Fruit fly (Drosophila melanogaster) whole organism, wandering third instar larva: ENCODE results near the gene CG43117.

Source experiments
- Abd-B ChIP-seq: fragments of >200 bp; optimal IDR thresholded peaks from 2 replicates; lab custom pipeline; 2017; ENCODE audit warnings: missing biosample characterization, missing genetic modification characterization
- CG32264 ChIP-seq: fragments of 200-800 bp; sonication (Bioruptor generic); optimal IDR thresholded peaks from 2 replicates; lab custom pipeline; 2016; ENCODE audit warnings: missing biosample characterization, missing genetic modification characterization
- CG9705 ChIP-seq: fragments of 200-800 bp; sonication (Bioruptor generic); optimal IDR thresholded peaks from 2 replicates; lab custom pipeline; 2018; ENCODE audit warnings: missing biosample characterization, mild to moderate bottlenecking, missing genetic modification characterization
- CrebA ChIP-seq: fragments of 200-800 bp; sonication (Bioruptor generic); optimal IDR thresholded peaks from 2 replicates; lab custom pipeline; 2016; ENCODE audit warnings: missing biosample characterization, mild to moderate bottlenecking, missing genetic modification characterization, borderline replicate concordance
- Dif ChIP-seq: fragments of 200-275, 200-300 bp; sonication (Bioruptor generic); optimal IDR thresholded peaks from 2 replicates; lab custom pipeline; 2018; ENCODE audit warnings: missing biosample characterization, missing genetic modification characterization; ENCODE audit not compliant: partially characterized antibody
- GATAd ChIP-seq: sonication (Bioruptor generic); optimal IDR thresholded peaks from 2 replicates; lab custom pipeline; 2016; ENCODE audit warnings: missing biosample characterization, missing genetic modification characterization
- Hnf4 ChIP-seq: fragments of 200-800 bp; sonication (Bioruptor generic); optimal IDR thresholded peaks from 2 replicates; lab custom pipeline; 2016; ENCODE audit warnings: missing biosample characterization, mild to moderate bottlenecking, missing genetic modification characterization
- Hr78 ChIP-seq: fragments of >200 bp; optimal IDR thresholded peaks from 2 replicates; lab custom pipeline; 2017; ENCODE audit warnings: missing biosample characterization, missing genetic modification characterization
- Hr83 ChIP-seq: fragments of 200-300 bp; sonication (Bioruptor generic); optimal IDR thresholded peaks from 2 replicates; lab custom pipeline; 2016; ENCODE audit warnings: missing biosample characterization, mild to moderate bottlenecking, missing genetic modification characterization, moderate library complexity; ENCODE audit not compliant: poor library complexity, severe bottlenecking
- Jra ChIP-seq: sonication (Bioruptor generic); optimal IDR thresholded peaks from 2 replicates; lab custom pipeline; 2016; ENCODE audit warnings: missing biosample characterization, missing genetic modification characterization
- Mio ChIP-seq: sonication (Bioruptor generic); optimal IDR thresholded peaks from 2 replicates; lab custom pipeline; 2016; ENCODE audit warnings: missing biosample characterization, missing genetic modification characterization
- Myc ChIP-seq: fragments of >200 bp; optimal IDR thresholded peaks from 2 replicates; lab custom pipeline; 2017
- OdsH ChIP-seq: fragments of 200-800 bp; sonication (Bioruptor generic); optimal IDR thresholded peaks from 2 replicates; lab custom pipeline; 2016; ENCODE audit warnings: missing biosample characterization, mild to moderate bottlenecking, missing genetic modification characterization
- Sp1 ChIP-seq: fragments of 200-800 bp; sonication (Bioruptor generic); optimal IDR thresholded peaks from 3 replicates; lab custom pipeline; 2019; ENCODE audit warnings: missing biosample characterization, mild to moderate bottlenecking, missing genetic modification characterization, moderate library complexity
- Vsx2 ChIP-seq: fragments of 200-300, 225-300 bp; sonication (Bioruptor generic); optimal IDR thresholded peaks from 2 replicates; lab custom pipeline; 2018; ENCODE audit warnings: missing biosample characterization, missing genetic modification characterization; ENCODE audit not compliant: partially characterized antibody
- br ChIP-seq: fragments of 200-800 bp; sonication (Bioruptor generic); optimal IDR thresholded peaks from 2 replicates; lab custom pipeline; 2016; ENCODE audit warnings: missing biosample characterization, missing genetic modification characterization
- brk ChIP-seq: fragments of 200-800 bp; sonication (Bioruptor generic); optimal IDR thresholded peaks from 2 replicates; lab custom pipeline; 2016; ENCODE audit warnings: missing biosample characterization, mild to moderate bottlenecking, missing genetic modification characterization
- dl ChIP-seq, 2 experiments: fragments of 175-275, 200-275 bp in 1 of 2; fragments of 200-275 bp in 1 of 2; sonication (Bioruptor generic); optimal IDR thresholded peaks; lab custom pipeline; 2018; ENCODE audit warnings: mild to moderate bottlenecking in 2 of 2, missing biosample characterization in 2 of 2, missing genetic modification characterization in 2 of 2, moderate library complexity in 2 of 2; ENCODE audit not compliant: partially characterized antibody in 2 of 2, insufficient read depth in 1 of 2
- dmrt93B ChIP-seq: fragments of 200-800 bp; sonication (Bioruptor generic); optimal IDR thresholded peaks from 2 replicates; lab custom pipeline; 2018; ENCODE audit warnings: missing biosample characterization, mild to moderate bottlenecking, missing genetic modification characterization
- dsf ChIP-seq: sonication (Bioruptor generic); optimal IDR thresholded peaks from 2 replicates; lab custom pipeline; 2016; ENCODE audit warnings: missing biosample characterization, missing genetic modification characterization, borderline replicate concordance
- ey ChIP-seq: fragments of 200-800 bp; sonication (Bioruptor generic); optimal IDR thresholded peaks from 2 replicates; lab custom pipeline; 2016; ENCODE audit warnings: missing biosample characterization, missing genetic modification characterization
- foxo ChIP-seq, 2 experiments: fragments of 200-800 bp; sonication (Bioruptor generic); optimal IDR thresholded peaks; 2 replicates in 1 of 2; 3 replicates in 1 of 2; lab custom pipeline; 2016 to 2017; ENCODE audit warnings: missing biosample characterization in 2 of 2, missing genetic modification characterization in 2 of 2
- fru ChIP-seq: fragments of 200-800 bp; sonication (Bioruptor generic); optimal IDR thresholded peaks from 3 replicates; lab custom pipeline; 2016; ENCODE audit warnings: missing biosample characterization, mild to moderate bottlenecking, missing genetic modification characterization
- h ChIP-seq: fragments of 200-800 bp; sonication (Bioruptor generic); optimal IDR thresholded peaks from 3 replicates; lab custom pipeline; 2016; ENCODE audit warnings: missing biosample characterization, mild to moderate bottlenecking, missing genetic modification characterization
- jim ChIP-seq: fragments of 175-275, 200-325 bp; sonication (Bioruptor generic); optimal IDR thresholded peaks from 2 replicates; lab custom pipeline; 2016; ENCODE audit warnings: missing biosample characterization, mild to moderate bottlenecking, missing genetic modification characterization
- lola ChIP-seq: fragments of >200 bp; optimal IDR thresholded peaks from 2 replicates; lab custom pipeline; 2017; ENCODE audit warnings: missing biosample characterization, missing genetic modification characterization
- pan ChIP-seq: fragments of >200 bp; optimal IDR thresholded peaks from 2 replicates; lab custom pipeline; 2017
- psq ChIP-seq: fragments of 200-800 bp; sonication (Bioruptor generic); optimal IDR thresholded peaks from 3 replicates; lab custom pipeline; 2017; ENCODE audit warnings: missing biosample characterization, mild to moderate bottlenecking, missing genetic modification characterization, moderate library complexity
- rgr ChIP-seq: fragments of 200-800 bp; sonication (Bioruptor generic); optimal IDR thresholded peaks from 3 replicates; lab custom pipeline; 2016; ENCODE audit warnings: missing biosample characterization, mild to moderate bottlenecking, missing genetic modification characterization
- sage ChIP-seq: fragments of 200-800 bp; sonication (Bioruptor generic); optimal IDR thresholded peaks from 2 replicates; lab custom pipeline; 2016; ENCODE audit warnings: missing biosample characterization, mild to moderate bottlenecking, missing genetic modification characterization
- sv ChIP-seq: fragments of 200-800 bp; sonication (Bioruptor generic); optimal IDR thresholded peaks from 3 replicates; lab custom pipeline; 2016; ENCODE audit warnings: missing biosample characterization, missing genetic modification characterization
- tai ChIP-seq: sonication (Bioruptor generic); optimal IDR thresholded peaks from 2 replicates; lab custom pipeline; 2016; ENCODE audit warnings: missing biosample characterization, missing genetic modification characterization

The CG43117 gene

dm6 chr3R:26440455-26441196 lies 14.0 kb upstream of the CG43117 start, which contains the start of gene tx:
Gene tx, plus strand, starts transcription at chr3R:26440778.
- TF ChIP-seq Hr83 (GFP tag; lab: Kevin White, UChicago) (no peak), Dif (peak; percentile 82), brk (peak; percentile 9), CG32264 (GFP tag; lab: Kevin White, UChicago) (no peak), Mio (GFP tag; lab: Kevin White, UChicago) (no peak), OdsH (GFP tag; lab: Kevin White, UChicago) (no peak), h (no peak), lola (GFP tag; lab: Kevin White, UChicago) (no peak), Hnf4 (GFP tag; lab: Kevin White, UChicago) (no peak), sage (no peak), GATAd (GFP tag; lab: Kevin White, UChicago) (no peak), br (GFP tag; lab: Kevin White, UChicago) (no peak), foxo (GFP tag; optimal IDR thresholded peaks at IDR 0.05; lab: Kevin White, UChicago) (no peak), CG9705 (GFP tag; lab: Kevin White, UChicago) (no peak), Myc (lab: Kevin White, UChicago) (no peak), CrebA (GFP tag; lab: Kevin White, UChicago) (no peak), ey (GFP tag; lab: Kevin White, UChicago) (no peak), dl (GFP tag; optimal IDR thresholded peaks at IDR 0.05; lab: Kevin White, UChicago; ENCODE audit: insufficient read depth in 1 of 2, partially characterized antibody in 2 of 2) (peak in 1 of 2 experiments; percentile 45), psq (GFP tag; lab: Kevin White, UChicago) (no peak), Jra (no peak), fru (no peak), Sp1 (GFP tag; lab: Kevin White, UChicago) (no peak), Vsx2 (GFP tag; lab: Kevin White, UChicago) (peak; percentile 72), tai (GFP tag; lab: Kevin White, UChicago) (no peak), jim (GFP tag; lab: Kevin White, UChicago) (no peak)

DNA sequence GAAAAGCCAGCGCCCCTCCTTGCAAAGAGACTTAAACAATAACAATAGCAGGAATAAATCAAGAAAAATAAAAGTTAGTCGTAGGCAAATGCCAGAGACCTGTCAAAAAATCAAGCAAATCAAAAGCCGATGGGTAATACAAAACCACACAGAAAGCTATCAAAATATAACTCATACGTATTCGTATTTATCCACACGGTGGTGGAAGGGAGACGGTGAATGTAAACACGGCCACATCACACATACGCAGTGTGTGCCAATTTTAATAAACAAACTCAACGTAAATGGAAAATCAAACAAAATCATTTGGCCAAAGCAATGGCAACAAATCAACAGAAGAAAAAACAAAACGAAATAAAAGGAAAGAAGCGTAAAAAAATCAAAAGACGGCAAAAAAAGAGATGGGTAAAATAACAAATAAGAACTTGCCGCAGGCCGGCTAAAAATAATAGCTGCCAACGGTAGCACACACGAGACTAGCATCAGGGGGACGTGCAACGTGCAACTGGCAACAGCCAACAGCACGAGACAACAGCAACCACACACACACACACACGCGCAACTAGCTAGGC lies 11.9 kb upstream of the CG43117 start:
- TF ChIP-seq Dif, result no peak
- TF ChIP-seq Hr83 (GFP tag; lab: Kevin White, UChicago), result no peak
- no peak for TF ChIP-seq pan
- TF ChIP-seq lola (GFP tag; lab: Kevin White, UChicago), result no peak
- TF ChIP-seq Abd-B (GFP tag; lab: Kevin White, UChicago), result no peak
- TF ChIP-seq jim (GFP tag; lab: Kevin White, UChicago), result no peak
- no peak for TF ChIP-seq dsf (GFP tag; lab: Kevin White, UChicago)
- TF ChIP-seq h, result peak; percentile 43
- TF ChIP-seq foxo (GFP tag; optimal IDR thresholded peaks at IDR 0.05; lab: Kevin White, UChicago), result no peak
- TF ChIP-seq Jra, result no peak
- TF ChIP-seq Hr78 (GFP tag; lab: Kevin White, UChicago), result no peak
- TF ChIP-seq Hnf4 (GFP tag; lab: Kevin White, UChicago), result no peak
- TF ChIP-seq rgr, result peak; percentile 27
- TF ChIP-seq CG9705 (GFP tag; lab: Kevin White, UChicago), result no peak
- peak; percentile 4 for TF ChIP-seq Sp1 (GFP tag; lab: Kevin White, UChicago)
- TF ChIP-seq, all 38 proteins: peak for 3

- TF ChIP-seq Hr83 (GFP tag; lab: Kevin White, UChicago) (no peak), tai (GFP tag; lab: Kevin White, UChicago) (no peak), dmrt93B (GFP tag; lab: Kevin White, UChicago) (no peak), jim (GFP tag; lab: Kevin White, UChicago) (no peak), OdsH (GFP tag; lab: Kevin White, UChicago) (no peak), Myc (lab: Kevin White, UChicago) (no peak), CG32264 (GFP tag; lab: Kevin White, UChicago) (no peak), sv (GFP tag; lab: Kevin White, UChicago) (no peak)
These were observed 11.3 kb upstream of the CG43117 start for dm6 chr3R:26443343-26443742.
